Fruit fly (Drosophila melanogaster) whole organism, embryonic: ENCODE results near the gene HemK1.
A peak's percentile ranks its signal among the peaks of the same experiment; 100 is the strongest.

Experiments used
- ATbp ChIP-seq: fragments of 200-800 bp; sonication (Bioruptor generic); optimal IDR thresholded peaks from 2 replicates; lab custom pipeline; 2017; ENCODE audit warnings: missing biosample characterization, mild to moderate bottlenecking, missing genetic modification characterization, missing genetic modification reagents
- Blimp-1 ChIP-seq: fragments of 200-800 bp; sonication (Bioruptor generic); optimal IDR thresholded peaks from 3 replicates; lab custom pipeline; 2018; ENCODE audit warnings: missing biosample characterization, missing genetic modification characterization, mild to moderate bottlenecking, moderate library complexity, missing genetic modification reagents
- CG10267 ChIP-seq: fragments of 200-800 bp; sonication (Bioruptor generic); optimal IDR thresholded peaks from 2 replicates; lab custom pipeline; 2018; ENCODE audit warnings: missing biosample characterization, mild to moderate bottlenecking, missing genetic modification characterization, moderate library complexity
- CG10565 ChIP-seq: fragments of 200-800 bp; sonication (Bioruptor generic); optimal IDR thresholded peaks from 3 replicates; lab custom pipeline; 2016; ENCODE audit warnings: missing biosample characterization, mild to moderate bottlenecking, missing genetic modification characterization
- CG11504 ChIP-seq: fragments of 200-800 bp; sonication (Bioruptor generic); optimal IDR thresholded peaks from 3 replicates; lab custom pipeline; 2019; ENCODE audit warnings: missing biosample characterization, mild to moderate bottlenecking, missing genetic modification characterization, moderate library complexity
- CG11696 ChIP-seq: fragments of 200-800 bp; sonication (Bioruptor generic); IDR thresholded peaks from 2 replicates; pipeline ENCODE4 v1.3.6; 2022; ENCODE audit warnings: missing biosample characterization, missing genetic modification characterization
- CG13424 ChIP-seq: fragments of 200-800 bp; sonication (Bioruptor generic); optimal IDR thresholded peaks from 2 replicates; lab custom pipeline; 2019; ENCODE audit warnings: missing biosample characterization, mild to moderate bottlenecking, missing genetic modification characterization, moderate library complexity
- CG13775 ChIP-seq: fragments of 200-800 bp; sonication (Bioruptor generic); optimal IDR thresholded peaks from 3 replicates; lab custom pipeline; 2017; ENCODE audit warnings: missing biosample characterization, mild to moderate bottlenecking, missing genetic modification characterization
- CG15011 ChIP-seq: fragments of 200-800 bp; sonication (Bioruptor generic); optimal IDR thresholded peaks from 3 replicates; lab custom pipeline; 2018; ENCODE audit warnings: missing biosample characterization, mild to moderate bottlenecking, missing genetic modification characterization
- CG1602 ChIP-seq: fragments of 200-800 bp; sonication (Bioruptor generic); optimal IDR thresholded peaks from 3 replicates; lab custom pipeline; 2016; ENCODE audit warnings: missing biosample characterization, missing genetic modification characterization
- CG17359 ChIP-seq: fragments of 200-800 bp; sonication (Bioruptor generic); optimal IDR thresholded peaks from 3 replicates; lab custom pipeline; 2018; ENCODE audit warnings: missing biosample characterization, mild to moderate bottlenecking, missing genetic modification characterization, moderate library complexity
- CG17361 ChIP-seq: fragments of 200-800 bp; sonication (Bioruptor generic); IDR thresholded peaks from 3 replicates; pipeline ENCODE4 v1.3.6; 2022; ENCODE audit warnings: missing biosample characterization, missing genetic modification characterization
- CG17829 ChIP-seq: fragments of 200-800 bp; optimal IDR thresholded peaks from 2 replicates; lab custom pipeline; 2019; ENCODE audit warnings: missing biosample characterization, mild to moderate bottlenecking, missing genetic modification characterization, moderate library complexity
- CG2678 ChIP-seq: fragments of 200-800 bp; sonication (Bioruptor generic); optimal IDR thresholded peaks from 3 replicates; lab custom pipeline; 2019; ENCODE audit warnings: missing biosample characterization, mild to moderate bottlenecking, missing genetic modification characterization, moderate library complexity
- CG2712 ChIP-seq: fragments of 200-800 bp; optimal IDR thresholded peaks from 3 replicates; lab custom pipeline; 2019; ENCODE audit warnings: missing biosample characterization, mild to moderate bottlenecking, missing genetic modification characterization, moderate library complexity
- CG33213 ChIP-seq: fragments of 200-800 bp; sonication (Bioruptor generic); optimal IDR thresholded peaks from 3 replicates; lab custom pipeline; 2016; ENCODE audit warnings: missing biosample characterization, missing genetic modification characterization
- CG3407 ChIP-seq: fragments of 200-800 bp; sonication (Bioruptor generic); optimal IDR thresholded peaks from 2 replicates; lab custom pipeline; 2018; ENCODE audit warnings: missing biosample characterization, mild to moderate bottlenecking, missing genetic modification characterization
- CG3995 ChIP-seq: fragments of 200-800 bp; sonication (Bioruptor generic); optimal IDR thresholded peaks from 3 replicates; lab custom pipeline; 2016; ENCODE audit warnings: missing biosample characterization, missing genetic modification characterization
- CG6765 ChIP-seq: fragments of 200-800 bp; sonication (Bioruptor generic); optimal IDR thresholded peaks from 3 replicates; lab custom pipeline; 2017; ENCODE audit warnings: missing biosample characterization, mild to moderate bottlenecking, missing genetic modification characterization
- CG7357 ChIP-seq: fragments of 200-800 bp; sonication (Bioruptor generic); IDR thresholded peaks from 3 replicates; pipeline ENCODE4 v1.3.6; 2022; ENCODE audit warnings: missing biosample characterization, missing genetic modification characterization
- CG7556 ChIP-seq: fragments of 200-800 bp; sonication (Bioruptor generic); optimal IDR thresholded peaks from 2 replicates; lab custom pipeline; 2017; ENCODE audit warnings: missing biosample characterization, mild to moderate bottlenecking, missing genetic modification characterization
- CG7839 ChIP-seq: fragments of 200-800 bp; sonication (Bioruptor generic); optimal IDR thresholded peaks from 3 replicates; lab custom pipeline; 2018; ENCODE audit warnings: missing biosample characterization, mild to moderate bottlenecking, missing genetic modification characterization, moderate library complexity
- CG9727 ChIP-seq: fragments of 200-800 bp; sonication (Bioruptor generic); optimal IDR thresholded peaks from 3 replicates; lab custom pipeline; 2017; ENCODE audit warnings: missing biosample characterization, mild to moderate bottlenecking, missing genetic modification characterization
- D19A ChIP-seq: fragments of 200-800 bp; optimal IDR thresholded peaks from 3 replicates; lab custom pipeline; 2019; ENCODE audit warnings: missing biosample characterization, mild to moderate bottlenecking, missing genetic modification characterization, moderate library complexity
- Drgx ChIP-seq: fragments of 200-800 bp; sonication (Bioruptor generic); IDR thresholded peaks from 2 replicates; pipeline ENCODE4 v1.3.6; 2022; ENCODE audit warnings: missing biosample characterization, missing genetic modification characterization
- Eip74EF ChIP-seq, 2 experiments: fragments of 200-800 bp in 1 of 2; fragments of >200 bp in 1 of 2; sonication (Bioruptor generic) in 1 of 2; optimal IDR thresholded peaks; 2 replicates each; lab custom pipeline; 2017 to 2019; ENCODE audit warnings: missing biosample characterization in 2 of 2, missing genetic modification characterization in 2 of 2, mild to moderate bottlenecking in 1 of 2, moderate library complexity in 1 of 2
- Hr3 ChIP-seq: fragments of 200-800 bp; sonication (Bioruptor generic); optimal IDR thresholded peaks from 3 replicates; lab custom pipeline; 2016; ENCODE audit warnings: missing biosample characterization, missing genetic modification characterization
- PHDP ChIP-seq: fragments of 200-800 bp; sonication (Bioruptor generic); optimal IDR thresholded peaks from 3 replicates; lab custom pipeline; 2018; ENCODE audit warnings: missing biosample characterization, mild to moderate bottlenecking, missing genetic modification characterization, moderate library complexity
- crol ChIP-seq: fragments of 200-800 bp; sonication (Bioruptor generic); IDR thresholded peaks from 2 replicates; pipeline ENCODE4 v1.3.6; 2022; ENCODE audit warnings: missing biosample characterization, missing genetic modification characterization
- fd64A ChIP-seq: fragments of 200-800 bp; sonication (Bioruptor generic); optimal IDR thresholded peaks from 3 replicates; lab custom pipeline; 2018; ENCODE audit warnings: missing biosample characterization, mild to moderate bottlenecking, missing genetic modification characterization
- grau ChIP-seq: fragments of 200-800 bp; optimal IDR thresholded peaks from 3 replicates; lab custom pipeline; 2019; ENCODE audit warnings: missing biosample characterization, mild to moderate bottlenecking, missing genetic modification characterization, moderate library complexity
- lab ChIP-seq: fragments of 200-800 bp; sonication (Bioruptor generic); optimal IDR thresholded peaks from 3 replicates; lab custom pipeline; 2017; ENCODE audit warnings: missing biosample characterization, missing genetic modification characterization, mild to moderate bottlenecking, moderate library complexity, missing genetic modification reagents
- lola ChIP-seq, 3 experiments: fragments of >200 bp in 2 of 3; fragments of 200-800 bp in 1 of 3; sonication (Bioruptor generic) in 1 of 3; optimal IDR thresholded peaks; 2 replicates each; lab custom pipeline; 2017 to 2019; ENCODE audit warnings: missing biosample characterization in 3 of 3, missing genetic modification characterization in 3 of 3, mild to moderate bottlenecking in 1 of 3, moderate library complexity in 1 of 3
- nerfin-2 ChIP-seq: fragments of 200-800 bp; sonication (Bioruptor generic); IDR thresholded peaks from 2 replicates; pipeline ENCODE4 v1.3.6; 2022; ENCODE audit warnings: missing biosample characterization, missing genetic modification characterization; ENCODE audit not compliant: partially characterized antibody
- nmo ChIP-seq: fragments of 200-800 bp; sonication (Bioruptor generic); optimal IDR thresholded peaks from 2 replicates; lab custom pipeline; 2018; ENCODE audit warnings: missing biosample characterization, mild to moderate bottlenecking, missing genetic modification characterization, moderate library complexity
- otp ChIP-seq: fragments of 200-800 bp; sonication (Bioruptor generic); IDR thresholded peaks from 3 replicates; pipeline ENCODE4, ENCODE4 v1.3.6; 2022; ENCODE audit warnings: missing biosample characterization, missing genetic modification characterization
- rib ChIP-seq: fragments of 200-800 bp; sonication (Bioruptor generic); IDR thresholded peaks from 2 replicates; pipeline ENCODE4 v1.3.6; 2022; ENCODE audit warnings: missing biosample characterization, missing genetic modification characterization
- vnd ChIP-seq: fragments of 200-800 bp; sonication (Bioruptor generic); IDR thresholded peaks from 3 replicates; pipeline ENCODE4 v1.3.6; 2022; ENCODE audit warnings: missing biosample characterization, missing genetic modification characterization; ENCODE audit not compliant: partially characterized antibody
- wor ChIP-seq: fragments of 200-800 bp; sonication (Bioruptor generic); IDR thresholded peaks from 2 replicates; pipeline ENCODE4 v1.3.6; 2022; ENCODE audit warnings: missing biosample characterization, missing genetic modification characterization

Gene HemK1

dm6 chr2L:6508666-6509065 lies 41.2 kb upstream of the HemK1 start (continued):
- TF ChIP-seq CG7357, result no peak
- TF ChIP-seq Eip74EF (GFP tag; optimal IDR thresholded peaks at IDR 0.05; lab: Kevin White, UChicago), result peak in 1 of 2 experiments; percentile 22
- no peak for TF ChIP-seq wor
- peak; percentile 28; the same call in 1 of the 3 replicates for TF ChIP-seq CG17361 (GFP tag; lab: Robert Waterston, UW)
- no peak for TF ChIP-seq fd64A (GFP tag; lab: Kevin White, UChicago)
- no peak for TF ChIP-seq CG15011
- no peak for TF ChIP-seq CG11696 (GFP tag; lab: Robert Waterston, UW)
- TF ChIP-seq CG6765 (GFP tag; lab: Kevin White, UChicago), result no peak
- TF ChIP-seq CG2678 (tag; lab: Kevin White, UChicago), result peak; percentile 40
- peak; percentile 32 for TF ChIP-seq D19A
- TF ChIP-seq nerfin-2, result no peak
- peak; percentile 24 for TF ChIP-seq CG13424
- TF ChIP-seq nmo, result peak; percentile 40
- TF ChIP-seq CG3995 (GFP tag; lab: Kevin White, UChicago), result no peak
- TF ChIP-seq CG10565 (GFP tag; lab: Kevin White, UChicago), result no peak
- TF ChIP-seq Drgx (GFP tag; lab: Robert Waterston, UW), result peak; percentile 46; the same call in 1 of the 2 replicates
- TF ChIP-seq CG7839 (tag; lab: Kevin White, UChicago), result peak; percentile 52
- TF ChIP-seq lab (GFP tag; lab: Kevin White, UChicago), result peak; percentile 34
- TF ChIP-seq CG3407 (GFP tag; lab: Kevin White, UChicago), result peak; percentile 6
- TF ChIP-seq CG10267 (tag; lab: Kevin White, UChicago), result peak; percentile 13
- peak; percentile 33 for TF ChIP-seq ATbp (GFP tag; lab: Kevin White, UChicago)
- peak; percentile 13 for TF ChIP-seq CG7556 (GFP tag; lab: Kevin White, UChicago)
- TF ChIP-seq CG1602 (GFP tag; lab: Kevin White, UChicago), result no peak
- TF ChIP-seq CG11504 (tag; lab: Kevin White, UChicago), result peak; percentile 62
- peak; percentile 44 for TF ChIP-seq CG17359
- TF ChIP-seq Hr3 (GFP tag; lab: Kevin White, UChicago), result peak; percentile 16
- TF ChIP-seq grau (tag; lab: Kevin White, UChicago), result peak; percentile 38
- TF ChIP-seq Blimp-1, result peak; percentile 40
- TF ChIP-seq CG2712 (tag; lab: Kevin White, UChicago), result peak; percentile 47
- TF ChIP-seq vnd (GFP tag; lab: Robert Waterston, UW), result no peak
- peak; percentile 16 for TF ChIP-seq CG17829 (tag; lab: Kevin White, UChicago)
- peak; percentile 24 for TF ChIP-seq PHDP (tag; lab: Kevin White, UChicago)
- TF ChIP-seq CG9727, result peak; percentile 10
- peak in 1 of 3 experiments; percentile 30 for TF ChIP-seq lola (GFP tag; optimal IDR thresholded peaks at IDR 0.05; lab: Kevin White, UChicago)

DNA sequence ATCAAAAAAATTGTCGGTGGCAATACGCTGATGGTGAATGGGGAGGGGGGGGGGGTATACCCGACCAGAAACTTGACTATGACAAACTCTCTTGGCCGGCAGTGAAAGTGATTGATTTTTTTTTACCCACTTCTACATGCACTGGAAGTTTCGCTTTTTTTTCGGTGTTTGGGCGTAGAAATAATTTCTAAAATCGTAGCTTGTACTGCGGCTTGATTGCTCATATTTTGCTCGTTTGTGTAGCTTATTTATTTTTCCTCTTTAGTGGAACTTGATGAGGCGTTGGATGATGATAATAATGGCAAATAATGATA lies 36.2 kb upstream of the HemK1 start:
- TF ChIP-seq crol (GFP tag; lab: Robert Waterston, UW) (peak; percentile 37; the same call in 1 of the 2 replicates), rib (no peak), CG13775 (no peak), CG33213 (GFP tag; lab: Kevin White, UChicago) (no peak), Blimp-1 (peak; percentile 81), otp (GFP tag; lab: Robert Waterston, UW) (no peak)
